Fruit fly (Drosophila melanogaster): ENCODE results near the gene CG43091.

CG43091 gene

DNA sequence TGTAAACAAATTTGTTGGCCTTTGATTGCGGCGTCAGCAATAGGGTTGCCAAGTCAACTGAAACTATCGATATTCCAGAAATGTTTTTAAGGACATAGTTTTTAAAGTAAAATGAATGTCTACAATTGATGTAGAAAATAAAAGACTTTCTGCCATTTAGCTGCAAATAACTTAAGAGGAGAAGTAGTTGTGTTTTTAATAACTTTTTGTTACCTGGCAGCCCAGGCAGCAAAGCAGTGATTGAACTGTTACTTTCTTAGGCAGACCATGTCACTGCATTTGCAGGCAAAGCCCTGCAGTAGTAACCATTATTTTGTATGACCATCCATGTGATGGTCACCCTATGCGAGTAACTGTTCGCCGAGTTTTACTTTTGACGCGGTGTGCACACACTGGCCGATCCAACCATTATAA lies 18.0 kb downstream of the CG43091 start, which contains the start of the genes rumi, CG7029 and Usp12-46 (continued):
- peak; percentile 83 for TF ChIP-seq trem (tag; optimal IDR thresholded peaks at IDR 0.05)
- TF ChIP-seq CG10543 (GFP tag; optimal IDR thresholded peaks at IDR 0.05), result peak; percentile 77
- peak; percentile 80 for TF ChIP-seq twi (tag; optimal IDR thresholded peaks at IDR 0.05)
- TF ChIP-seq HmgZ (tag; optimal IDR thresholded peaks at IDR 0.05), result peak; percentile 96
- peak; percentile 79 for TF ChIP-seq CG12219 (GFP tag; optimal IDR thresholded peaks at IDR 0.05)
- peak; percentile 56 for TF ChIP-seq run (tag; optimal IDR thresholded peaks at IDR 0.05)
- TF ChIP-seq CG2120 (GFP tag; optimal IDR thresholded peaks at IDR 0.05), result peak; percentile 93
- TF ChIP-seq org-1 (GFP tag; optimal IDR thresholded peaks at IDR 0.05), result peak; percentile 66
- peak; percentile 80 for TF ChIP-seq Rx (GFP tag; IDR thresholded peaks at IDR 0.05)
- TF ChIP-seq CG9932 (GFP tag; IDR thresholded peaks at IDR 0.05), result peak; percentile 88
- peak; percentile 85 for TF ChIP-seq CG15601 (tag; optimal IDR thresholded peaks at IDR 0.05)
- TF ChIP-seq Chrac-16 (GFP tag; optimal IDR thresholded peaks at IDR 0.05), result peak; percentile 89
- TF ChIP-seq CG14014 (GFP tag; IDR thresholded peaks at IDR 0.05), result peak; percentile 90
- no peak for TF ChIP-seq CG6854 (GFP tag; optimal IDR thresholded peaks at IDR 0.05)
- peak; percentile 85 to 92 for TF ChIP-seq dpn (GFP tag; optimal IDR thresholded peaks at IDR 0.05)
- TF ChIP-seq bowl (GFP tag; IDR thresholded peaks at IDR 0.05), result peak; percentile 66; the same call in 1 of the 2 replicates
- TF ChIP-seq nerfin-2 (GFP tag; IDR thresholded peaks at IDR 0.05; ENCODE audit: partially characterized antibody), result peak; percentile 53; the same call in 1 of the 2 replicates
- TF ChIP-seq toy (GFP tag; IDR thresholded peaks at IDR 0.05), result peak; percentile 63
- TF ChIP-seq CG3065 (GFP tag; optimal IDR thresholded peaks at IDR 0.05), result peak; percentile 74
- peak; percentile 49; the same call in 1 of the 3 replicates for TF ChIP-seq zen2 (GFP tag; IDR thresholded peaks at IDR 0.05; ENCODE audit: partially characterized antibody)
- peak; percentile 83 for TF ChIP-seq sna (GFP tag; IDR thresholded peaks at IDR 0.05; ENCODE audit: partially characterized antibody)
- peak; percentile 87 for TF ChIP-seq CG15696 (tag; optimal IDR thresholded peaks at IDR 0.05)
- TF ChIP-seq Hmx (GFP tag; optimal IDR thresholded peaks at IDR 0.05), result peak; percentile 72
- TF ChIP-seq Bgb (GFP tag; IDR thresholded peaks at IDR 0.05; ENCODE audit: partially characterized antibody), result peak; percentile 72
- TF ChIP-seq Gsc (GFP tag; IDR thresholded peaks at IDR 0.05), result peak; percentile 55
- TF ChIP-seq CG1233 (GFP tag; optimal IDR thresholded peaks at IDR 0.05), result peak; percentile 82
- TF ChIP-seq eyg (GFP tag; optimal IDR thresholded peaks at IDR 0.05), result peak; percentile 58
- peak; percentile 81 for TF ChIP-seq ase (GFP tag; IDR thresholded peaks at IDR 0.05)
- TF ChIP-seq CG12071 (GFP tag; optimal IDR thresholded peaks at IDR 0.05), result peak; percentile 59
- peak; percentile 81 for TF ChIP-seq CG18476 (GFP tag; optimal IDR thresholded peaks at IDR 0.05)
- TF ChIP-seq mld (GFP tag; IDR thresholded peaks at IDR 0.05; ENCODE audit: partially characterized antibody), result peak; percentile 46; the same call in 1 of the 3 replicates
- peak; percentile 57 for TF ChIP-seq Nf-YB (GFP tag; optimal IDR thresholded peaks at IDR 0.05)
- peak; percentile 85 for TF ChIP-seq CG7839 (tag; optimal IDR thresholded peaks at IDR 0.05)
- TF ChIP-seq CrebB (tag; optimal IDR thresholded peaks at IDR 0.05), result peak; percentile 74
- TF ChIP-seq Antp (GFP tag; optimal IDR thresholded peaks at IDR 0.05), result peak; percentile 93
- peak; percentile 76; the same call in 1 of the 2 replicates for TF ChIP-seq CG16779 (GFP tag; IDR thresholded peaks at IDR 0.05)
- TF ChIP-seq CG7786 (GFP tag; optimal IDR thresholded peaks at IDR 0.05), result peak; percentile 92
- TF ChIP-seq crc (GFP tag; optimal IDR thresholded peaks at IDR 0.05), result peak; percentile 74
- TF ChIP-seq ken (GFP tag; IDR thresholded peaks at IDR 0.05), result peak; percentile 89
- TF ChIP-seq CG1832 (GFP tag; optimal IDR thresholded peaks at IDR 0.05), result no peak
- TF ChIP-seq CG2678 (tag; optimal IDR thresholded peaks at IDR 0.05), result no peak
- peak; percentile 75 for TF ChIP-seq al (GFP tag; IDR thresholded peaks at IDR 0.05)
- no peak for TF ChIP-seq abd-A (tag; optimal IDR thresholded peaks at IDR 0.05)
- TF ChIP-seq CG14860 (GFP tag; IDR thresholded peaks at IDR 0.05; ENCODE audit: partially characterized antibody), result peak; percentile 58
- peak; percentile 69 for TF ChIP-seq salm (tag; optimal IDR thresholded peaks at IDR 0.05)
- TF ChIP-seq kay (GFP tag; optimal IDR thresholded peaks at IDR 0.05), result peak; percentile 79
- TF ChIP-seq wek (GFP tag; optimal IDR thresholded peaks at IDR 0.05), result peak; percentile 23
- peak; percentile 77 for TF ChIP-seq en (GFP tag; optimal IDR thresholded peaks at IDR 0.05)
- TF ChIP-seq Atf6 (GFP tag; IDR thresholded peaks at IDR 0.05), result peak; percentile 87

Measured in whole organism, embryonic.